Worm (Caenorhabditis elegans) whole organism, midembryonic: ENCODE measurements around the gene srw-86.

ENCODE experiments used
- T22C8.4 ChIP-seq: fragments of 200-800 bp; sonication (Bioruptor generic); IDR thresholded peaks from 2 replicates; pipeline ENCODE4 v1.3.6; 2022; ENCODE audit warnings: missing genetic modification characterization, missing compliant biosample characterization
- flt-1 ChIP-seq: fragments of 200-800 bp; sonication (Bioruptor generic); IDR thresholded peaks from 2 replicates; pipeline ENCODE4 v1.3.6; 2022; ENCODE audit warnings: missing genetic modification characterization, missing compliant biosample characterization
- med-1 ChIP-seq: sonication (generic microtip); optimal IDR thresholded peaks from 2 replicates; lab custom pipeline; 2017; ENCODE audit warnings: missing genetic modification characterization, mild to moderate bottlenecking, missing compliant biosample characterization, antibody characterized with exemption, missing genetic modification reagents; ENCODE audit not compliant: insufficient read depth
- ref-1 ChIP-seq: fragments of 200-800 bp; sonication (Bioruptor generic); conservative IDR thresholded peaks from 2 replicates; pipeline ENCODE4 v1.3.6; 2022; ENCODE audit warnings: missing genetic modification reagents, missing genetic modification characterization, missing compliant biosample characterization
- tab-1 ChIP-seq: fragments of 200-800 bp; sonication (Bioruptor generic); IDR thresholded peaks from 2 replicates; pipeline ENCODE4 v1.3.6; 2022; ENCODE audit warnings: missing genetic modification characterization, missing compliant biosample characterization

DNA sequence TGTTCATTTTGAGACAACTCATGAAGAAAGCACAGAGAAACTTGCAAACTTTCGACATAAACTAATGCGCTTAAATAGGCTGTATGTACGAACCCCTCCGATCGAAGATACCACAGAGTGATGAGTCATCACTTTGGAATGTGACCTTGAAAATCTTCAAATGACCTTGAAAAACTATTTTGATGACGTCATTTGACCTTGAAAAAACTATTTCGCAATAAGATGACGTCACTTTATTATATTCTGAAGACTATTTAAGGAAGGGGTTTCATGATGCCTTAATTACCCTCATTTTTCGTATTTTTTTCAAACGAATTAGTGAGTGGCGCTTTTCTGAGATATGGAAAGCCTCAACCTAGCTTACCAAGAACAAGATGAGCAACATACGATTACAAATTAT is 20.6 kb upstream of the srw-86 start, which contains the start of gene C25F9.2:
- TF ChIP-seq flt-1 (GFP tag; lab: Robert Waterston, UW) (no peak), med-1 (GFP tag; lab: Kevin White, UChicago) (no peak), T22C8.4 (GFP tag; lab: Robert Waterston, UW) (no peak), ref-1 (GFP tag; lab: Robert Waterston, UW) (no peak), tab-1 (GFP tag; lab: Robert Waterston, UW) (no peak)
